Worm (Caenorhabditis elegans): ENCODE data around the gene sld-5.

sld-5 gene

DNA sequence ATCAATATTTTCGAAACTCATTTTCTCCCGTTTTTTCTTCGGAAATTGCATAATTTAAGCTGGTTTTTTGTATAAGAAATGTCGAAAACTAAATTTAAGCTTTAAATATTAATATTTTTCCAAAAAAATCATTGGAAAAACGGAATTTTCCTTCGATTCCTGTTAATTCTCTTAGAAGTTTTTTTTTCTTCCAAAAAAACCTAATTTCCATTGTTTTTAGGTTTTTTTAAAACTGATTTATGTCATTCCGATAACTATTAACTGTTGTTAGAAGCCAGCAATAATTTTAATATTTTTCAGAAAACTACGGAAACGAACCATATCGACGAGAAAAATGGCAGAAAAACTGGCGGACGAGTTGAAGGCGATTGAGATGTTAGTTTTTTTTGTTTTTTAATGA, 36.2 kb downstream of the sld-5 start, which contains the start of gene fbxa-114:
fbxa-114 (plus strand) TSS at position 301 of the 400 bp plus-strand sequence.
- TF ChIP-seq nhr-85 (tag) (peak; percentile 7), pax-3 (tag; optimal IDR thresholded peaks at IDR 0.05) (no peak), lin-13 (GFP tag; optimal IDR thresholded peaks at IDR 0.05) (no peak), sptf-1 (tag; optimal IDR thresholded peaks at IDR 0.05) (no peak)

DNA sequence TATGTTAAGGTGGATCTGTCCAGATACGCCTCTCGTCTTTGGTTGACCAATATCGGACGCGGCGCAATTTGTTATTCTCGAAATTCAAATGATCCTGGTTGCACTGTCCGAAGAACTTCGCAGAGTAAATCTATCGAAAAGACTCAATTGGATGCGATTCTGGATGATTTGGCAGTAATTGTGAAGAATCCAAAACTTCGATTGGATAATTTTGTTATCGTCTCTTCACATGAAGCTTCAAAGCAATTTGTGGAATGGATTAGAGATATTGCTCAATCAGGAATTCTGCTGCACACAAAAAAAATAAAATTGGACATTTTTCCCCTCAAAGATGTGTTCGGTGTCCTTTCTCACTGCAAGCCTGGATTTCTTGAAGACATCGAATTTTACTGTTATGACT, 37.9 kb downstream of the sld-5 start:
- TF ChIP-seq unc-98 (GFP tag; IDR thresholded peaks at IDR 0.05) = no peak
- no peak for TF ChIP-seq fkh-10 (GFP tag; optimal IDR thresholded peaks at IDR 0.05)
- no peak for TF ChIP-seq alr-1 (tag; optimal IDR thresholded peaks at IDR 0.05; ENCODE audit: borderline replicate concordance)
- no peak for TF ChIP-seq nhr-28 (tag; optimal IDR thresholded peaks at IDR 0.05)
- TF ChIP-seq snpc-4 (tag; optimal IDR thresholded peaks at IDR 0.05) = no peak
- no peak for TF ChIP-seq grh-1 (GFP tag; IDR thresholded peaks at IDR 0.05)
- no peak for TF ChIP-seq nhr-84 (tag; optimal IDR thresholded peaks at IDR 0.05)
- TF ChIP-seq snu-23 (GFP tag; optimal IDR thresholded peaks at IDR 0.05) = no peak
- no peak for TF ChIP-seq dpl-1 (GFP tag; optimal IDR thresholded peaks at IDR 0.05)
- no peak for TF ChIP-seq isw-1 (GFP tag; IDR thresholded peaks at IDR 0.05)
- TF ChIP-seq C04F5.9 (tag; optimal IDR thresholded peaks at IDR 0.05) = no peak

DNA sequence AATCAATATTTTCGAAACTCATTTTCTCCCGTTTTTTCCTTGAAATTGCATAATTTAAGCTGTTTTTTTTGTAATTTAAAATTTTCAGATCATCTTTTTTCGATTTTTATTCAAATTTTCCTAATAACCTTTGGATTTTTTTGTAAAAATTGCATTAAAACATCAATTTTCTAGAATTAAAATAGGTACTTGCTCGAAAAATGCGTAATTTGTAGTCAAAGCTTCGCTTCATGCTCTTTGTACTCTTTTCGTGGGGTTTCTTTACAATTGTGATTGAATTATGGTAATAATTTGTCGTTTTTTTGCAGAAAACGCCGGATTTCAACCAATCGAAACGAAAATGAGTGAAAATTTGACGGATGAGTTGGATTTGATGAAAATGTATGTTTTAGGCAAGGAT, 38.6 kb downstream of the sld-5 start, which contains the start of gene fog-2:
fog-2 (plus strand) TSS at position 301 of the 400 bp plus-strand sequence.
- no peak for TF ChIP-seq dsc-1 (tag; optimal IDR thresholded peaks at IDR 0.05)
- TF ChIP-seq sptf-1 (tag; optimal IDR thresholded peaks at IDR 0.05) = no peak
- TF ChIP-seq snpc-4 (tag; optimal IDR thresholded peaks at IDR 0.05) = no peak
- no peak for TF ChIP-seq lin-13 (GFP tag; optimal IDR thresholded peaks at IDR 0.05)
- no peak for TF ChIP-seq nhr-19 (GFP tag; conservative IDR thresholded peaks at IDR 0.05)
- no peak for TF ChIP-seq ama-1 (optimal IDR thresholded peaks at IDR 0.05)
- TF ChIP-seq fkh-8 (tag; optimal IDR thresholded peaks at IDR 0.05) = no peak
- no peak for TF ChIP-seq nhr-85 (tag)
- TF ChIP-seq pag-3 (tag; optimal IDR thresholded peaks at IDR 0.05; ENCODE audit: borderline replicate concordance, insufficient read depth) = no peak
- TF ChIP-seq nhr-77 (tag; optimal IDR thresholded peaks at IDR 0.05) = no peak
- no peak for TF ChIP-seq hpl-2 (GFP tag; optimal IDR thresholded peaks at IDR 0.05)
- no peak for TF ChIP-seq nhr-28 (tag; optimal IDR thresholded peaks at IDR 0.05)
- no peak for TF ChIP-seq aly-2 (tag; optimal IDR thresholded peaks at IDR 0.05)
- no peak for TF ChIP-seq hlh-4 (tag; optimal IDR thresholded peaks at IDR 0.05)
- no peak for TF ChIP-seq irx-1 (tag; optimal IDR thresholded peaks at IDR 0.05)
- no peak for TF ChIP-seq unc-130 (tag; optimal IDR thresholded peaks at IDR 0.05)
- TF ChIP-seq zag-1 (tag; optimal IDR thresholded peaks at IDR 0.05) = no peak
- TF ChIP-seq lin-39 (tag; optimal IDR thresholded peaks at IDR 0.05) = no peak
- no peak for TF ChIP-seq ztf-4 (tag; optimal IDR thresholded peaks at IDR 0.05)
- no peak for TF ChIP-seq nhr-84 (tag; optimal IDR thresholded peaks at IDR 0.05)

DNA sequence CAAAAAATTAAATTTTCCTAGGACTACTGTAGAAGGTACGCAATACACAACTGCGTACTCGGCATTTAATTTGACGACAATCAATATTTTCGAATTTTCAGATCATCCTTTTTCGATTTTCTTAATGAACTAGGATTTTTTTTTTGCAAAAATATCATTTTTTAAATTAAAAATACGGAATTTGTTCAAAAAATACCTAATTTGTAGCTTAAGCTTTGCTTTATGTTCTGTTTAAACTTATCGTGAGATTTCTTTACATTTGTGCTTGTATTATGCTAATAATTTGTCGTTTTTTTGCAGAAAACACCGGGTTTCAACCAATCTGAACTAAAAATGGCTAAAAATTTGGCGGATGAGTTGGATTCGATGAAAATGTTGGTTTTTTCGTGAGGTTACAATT, 40.9 kb downstream of the sld-5 start, which contains the start of gene ftr-1:
ftr-1 (plus strand) TSS at position 301 of the 400 bp plus-strand sequence.
- no peak for TF ChIP-seq nhr-76 (tag; optimal IDR thresholded peaks at IDR 0.05)
- no peak for TF ChIP-seq pqm-1 (tag; optimal IDR thresholded peaks at IDR 0.05)
- TF ChIP-seq sup-37 (GFP tag; optimal IDR thresholded peaks at IDR 0.05) = no peak
- TF ChIP-seq efl-1 (optimal IDR thresholded peaks at IDR 0.05) = no peak
- TF ChIP-seq efl-1 (GFP tag; optimal IDR thresholded peaks at IDR 0.05 in 1 of 2) = peak in 1 of 2 experiments; percentile 32

DNA sequence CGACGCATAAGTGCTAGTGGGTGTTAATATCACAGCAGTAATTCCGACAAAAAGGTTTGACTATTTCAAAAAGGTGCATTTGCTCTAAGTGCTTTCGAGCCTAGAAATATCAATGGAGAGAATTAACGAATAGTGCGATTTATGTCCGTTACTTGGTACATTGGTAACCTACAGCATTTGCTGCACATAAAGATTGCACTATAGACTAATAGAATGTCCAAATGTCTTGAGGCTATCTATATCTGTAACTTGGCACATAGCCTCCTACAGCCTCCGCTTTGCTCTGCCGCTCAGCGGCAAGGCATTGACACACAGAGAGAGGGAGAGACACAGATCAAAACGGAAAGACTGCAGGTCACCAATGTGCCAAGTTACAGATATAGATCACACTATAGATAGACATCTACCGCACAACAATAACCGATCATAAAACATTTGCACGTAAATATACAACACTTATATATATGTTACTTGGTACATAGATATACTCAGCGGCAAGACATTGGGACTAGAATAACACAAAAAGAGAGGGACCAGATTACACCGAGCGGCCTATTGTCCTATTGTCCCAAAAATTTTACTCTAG, 42.0 kb downstream of the sld-5 start, which contains the start of the genes srh-217 and Y113G7B.28:
srh-217 (minus strand) TSS at position 101 of the 586 bp plus-strand sequence.
Y113G7B.28 (plus strand) TSS at position 536 of the 586 bp plus-strand sequence.
- TF ChIP-seq efl-1 (optimal IDR thresholded peaks at IDR 0.05) = no peak
- TF ChIP-seq efl-1 (GFP tag; optimal IDR thresholded peaks at IDR 0.05 in 1 of 2) = peak in 1 of 2 experiments; percentile 57
- TF ChIP-seq irx-1 (tag; optimal IDR thresholded peaks at IDR 0.05) = no peak

Measured in whole organism, L1 larva.